Worm (Caenorhabditis elegans): Measurements from ENCODE around the gene T28A11.3.

T28A11.3 gene

DNA sequence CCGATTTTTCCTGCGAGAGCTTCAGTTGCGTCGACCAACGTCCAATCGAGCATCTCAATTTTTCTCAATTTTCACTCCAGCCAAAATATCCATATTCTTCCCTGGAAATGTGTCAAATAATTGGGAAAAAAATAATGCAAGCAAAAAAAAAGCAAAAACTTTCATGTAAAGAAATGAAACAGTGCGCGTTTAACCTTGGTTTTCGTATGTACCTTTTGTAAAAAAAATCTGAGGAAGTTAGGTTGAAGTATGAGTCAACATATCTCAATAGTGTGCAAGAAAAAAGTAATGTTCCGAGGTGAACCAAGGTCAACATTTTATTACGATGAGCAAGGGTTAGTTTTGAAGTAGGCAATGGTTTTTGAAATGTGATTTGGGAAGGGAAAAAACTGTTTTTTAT lies 25.0 kb upstream of the T28A11.3 start, which contains the start of gene T28A11.13:
Gene T28A11.13, minus strand, starts transcription at position 101 of the 400 bp plus-strand sequence.
- TF ChIP-seq ztf-29 (GFP tag; IDR thresholded peaks at IDR 0.05): no peak
- TF ChIP-seq cog-1 (tag; optimal IDR thresholded peaks at IDR 0.05): no peak
- no peak for TF ChIP-seq tab-1 (GFP tag; IDR thresholded peaks at IDR 0.05)
- TF ChIP-seq flt-1 (GFP tag; IDR thresholded peaks at IDR 0.05): no peak
- TF ChIP-seq T22C8.4 (GFP tag; IDR thresholded peaks at IDR 0.05): no peak
- no peak for TF ChIP-seq med-1 (GFP tag; optimal IDR thresholded peaks at IDR 0.05; ENCODE audit: insufficient read depth)
- no peak for TF ChIP-seq klf-2 (GFP tag; conservative IDR thresholded peaks at IDR 0.05)

DNA sequence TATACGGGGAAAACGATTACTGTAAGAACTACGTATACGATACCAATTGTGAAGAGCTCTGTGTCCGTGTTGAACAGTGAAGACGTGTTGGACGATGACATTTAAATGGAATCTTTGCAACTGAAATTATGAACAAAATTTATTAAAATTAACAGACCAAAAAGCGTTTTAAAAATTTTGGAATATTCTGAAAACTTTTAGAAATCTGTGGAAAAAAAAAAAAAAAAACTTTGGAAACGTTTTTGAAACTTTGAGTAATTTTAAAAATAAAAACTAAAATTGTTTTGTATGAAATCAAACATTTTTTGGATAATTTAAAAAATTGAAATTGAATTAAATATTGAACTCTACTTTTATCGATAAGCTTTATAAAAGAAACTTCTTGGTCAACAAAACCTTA lies 19.1 kb upstream of the T28A11.3 start, which contains the start of gene srt-63:
Gene srt-63, minus strand, starts transcription at position 101 of the 400 bp plus-strand sequence.
- TF ChIP-seq flt-1 (GFP tag; IDR thresholded peaks at IDR 0.05): no peak
- no peak for TF ChIP-seq med-1 (GFP tag; optimal IDR thresholded peaks at IDR 0.05; ENCODE audit: insufficient read depth)
- TF ChIP-seq ztf-29 (GFP tag; IDR thresholded peaks at IDR 0.05): no peak
- no peak for TF ChIP-seq tab-1 (GFP tag; IDR thresholded peaks at IDR 0.05)
- no peak for TF ChIP-seq ref-1 (GFP tag; conservative IDR thresholded peaks at IDR 0.05)
- TF ChIP-seq klf-2 (GFP tag; conservative IDR thresholded peaks at IDR 0.05): no peak
- no peak for TF ChIP-seq cog-1 (tag; optimal IDR thresholded peaks at IDR 0.05)

DNA sequence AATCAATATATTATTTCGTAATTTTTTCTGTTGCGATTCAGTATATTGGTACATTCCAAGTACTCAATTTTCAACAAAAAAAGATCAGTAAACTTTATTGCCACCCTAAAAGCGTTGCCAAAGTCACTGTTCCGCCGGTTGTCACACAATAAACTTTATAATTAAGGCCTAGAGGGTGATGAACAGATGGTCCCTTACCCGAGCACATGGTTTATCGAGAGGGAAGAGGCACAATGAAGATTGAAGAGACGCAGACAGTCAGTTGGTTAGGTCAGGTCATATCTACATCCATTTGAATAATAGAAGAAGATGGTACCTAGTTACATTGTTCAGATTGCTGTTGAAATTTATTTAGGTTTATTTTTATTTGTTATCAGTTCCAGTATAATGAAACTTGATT lies 18.3 kb upstream of the T28A11.3 start:
- TF ChIP-seq ztf-23 (GFP tag; IDR thresholded peaks at IDR 0.05): no peak
- TF ChIP-seq T22C8.4 (GFP tag; IDR thresholded peaks at IDR 0.05): no peak
- TF ChIP-seq flt-1 (GFP tag; IDR thresholded peaks at IDR 0.05): no peak
- no peak for TF ChIP-seq cog-1 (tag; optimal IDR thresholded peaks at IDR 0.05)
- TF ChIP-seq klf-2 (GFP tag; conservative IDR thresholded peaks at IDR 0.05): no peak
- no peak for TF ChIP-seq ref-1 (GFP tag; conservative IDR thresholded peaks at IDR 0.05)
- TF ChIP-seq tab-1 (GFP tag; IDR thresholded peaks at IDR 0.05): no peak
- no peak for TF ChIP-seq med-1 (GFP tag; optimal IDR thresholded peaks at IDR 0.05; ENCODE audit: insufficient read depth)
- TF ChIP-seq ztf-29 (GFP tag; IDR thresholded peaks at IDR 0.05): no peak

DNA sequence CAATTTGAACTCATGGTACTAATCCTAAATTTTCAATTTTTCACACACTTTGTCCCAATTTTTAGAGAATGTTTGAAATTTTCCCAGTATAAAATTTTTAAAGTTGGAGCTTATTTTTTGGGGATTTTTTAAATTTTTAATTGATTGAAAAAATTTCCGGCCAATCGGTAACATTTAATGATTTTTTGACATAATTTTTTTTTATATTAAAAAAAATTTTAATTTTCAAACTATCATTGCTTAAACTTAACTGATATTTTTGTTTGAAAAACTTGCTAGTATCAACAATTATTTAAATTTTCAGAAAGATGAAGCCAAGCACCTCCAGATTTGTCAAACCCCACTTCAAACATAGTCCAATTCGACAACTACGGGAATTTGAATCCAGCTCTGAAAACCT lies 17.9 kb upstream of the T28A11.3 start, which contains the start of gene T28A11.22:
Gene T28A11.22, plus strand, starts transcription at position 301 of the 400 bp plus-strand sequence.
- no peak for TF ChIP-seq klf-2 (GFP tag; conservative IDR thresholded peaks at IDR 0.05)
- no peak for TF ChIP-seq T22C8.4 (GFP tag; IDR thresholded peaks at IDR 0.05)
- no peak for TF ChIP-seq med-1 (GFP tag; optimal IDR thresholded peaks at IDR 0.05; ENCODE audit: insufficient read depth)
- no peak for TF ChIP-seq tab-1 (GFP tag; IDR thresholded peaks at IDR 0.05)
- no peak for TF ChIP-seq ref-1 (GFP tag; conservative IDR thresholded peaks at IDR 0.05)
- no peak for TF ChIP-seq cog-1 (tag; optimal IDR thresholded peaks at IDR 0.05)
- TF ChIP-seq ztf-23 (GFP tag; IDR thresholded peaks at IDR 0.05): no peak
- no peak for TF ChIP-seq flt-1 (GFP tag; IDR thresholded peaks at IDR 0.05)
- TF ChIP-seq ztf-29 (GFP tag; IDR thresholded peaks at IDR 0.05): no peak

DNA sequence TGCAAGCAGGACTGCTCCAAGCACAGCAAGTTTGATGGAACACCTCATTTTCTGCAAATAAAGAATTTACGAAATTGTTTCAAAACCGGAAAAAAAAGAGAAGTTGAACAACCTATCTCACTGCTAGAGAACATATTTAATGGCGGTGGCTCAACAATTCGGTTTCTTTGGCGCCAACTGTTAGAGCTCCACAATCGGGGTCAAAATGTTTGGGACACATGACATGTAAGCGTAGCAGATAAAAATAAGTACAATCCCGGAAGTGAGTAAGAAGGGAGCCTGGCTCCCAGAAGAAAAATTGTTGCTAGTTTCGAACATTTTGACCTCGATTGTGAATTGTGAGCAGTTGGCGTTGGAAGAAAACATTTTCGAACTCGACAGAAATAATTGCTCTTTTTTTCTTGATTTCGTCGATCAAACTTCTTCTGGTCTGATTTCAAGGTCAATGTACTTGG lies 15.9 kb upstream of the T28A11.3 start, which contains the start of gene T28A11.16:
Gene T28A11.16, minus strand, starts transcription at position 51 of the 455 bp plus-strand sequence.
- TF ChIP-seq klf-2 (GFP tag; conservative IDR thresholded peaks at IDR 0.05) (no peak), ztf-23 (GFP tag; IDR thresholded peaks at IDR 0.05) (no peak), ztf-29 (GFP tag; IDR thresholded peaks at IDR 0.05) (no peak), T22C8.4 (GFP tag; IDR thresholded peaks at IDR 0.05) (no peak), ref-1 (GFP tag; conservative IDR thresholded peaks at IDR 0.05) (no peak), tab-1 (GFP tag; IDR thresholded peaks at IDR 0.05) (no peak), flt-1 (GFP tag; IDR thresholded peaks at IDR 0.05) (no peak), med-1 (GFP tag; optimal IDR thresholded peaks at IDR 0.05; ENCODE audit: insufficient read depth) (no peak), cog-1 (tag; optimal IDR thresholded peaks at IDR 0.05) (no peak)

DNA sequence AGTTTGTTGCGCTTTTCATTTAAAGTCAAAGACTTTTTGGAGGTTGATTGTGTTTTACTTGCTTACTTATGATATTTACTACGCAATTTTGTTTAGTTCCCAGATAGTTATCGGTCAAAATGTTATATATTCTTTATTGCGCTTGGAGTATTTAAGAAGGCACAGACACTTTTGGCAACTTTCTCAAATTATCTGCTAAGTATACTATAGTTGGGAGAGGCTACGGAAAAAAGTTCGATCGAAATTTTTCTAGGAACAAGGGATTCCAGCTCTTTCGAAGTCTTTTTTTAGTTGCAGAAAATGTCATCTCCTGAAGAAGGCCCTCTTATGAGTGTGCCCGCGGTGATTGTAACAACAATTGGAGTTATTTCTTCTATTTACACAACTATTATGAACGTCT lies 15.1 kb upstream of the T28A11.3 start, which contains the start of gene srbc-5:
Gene srbc-5, plus strand, starts transcription at position 301 of the 400 bp plus-strand sequence.
- no peak for TF ChIP-seq ref-1 (GFP tag; conservative IDR thresholded peaks at IDR 0.05)
- no peak for TF ChIP-seq ztf-23 (GFP tag; IDR thresholded peaks at IDR 0.05)
- no peak for TF ChIP-seq T22C8.4 (GFP tag; IDR thresholded peaks at IDR 0.05)
- TF ChIP-seq ztf-29 (GFP tag; IDR thresholded peaks at IDR 0.05): no peak
- no peak for TF ChIP-seq klf-2 (GFP tag; conservative IDR thresholded peaks at IDR 0.05)
- no peak for TF ChIP-seq cog-1 (tag; optimal IDR thresholded peaks at IDR 0.05)
- TF ChIP-seq tab-1 (GFP tag; IDR thresholded peaks at IDR 0.05): no peak
- no peak for TF ChIP-seq flt-1 (GFP tag; IDR thresholded peaks at IDR 0.05)
- no peak for TF ChIP-seq med-1 (GFP tag; optimal IDR thresholded peaks at IDR 0.05; ENCODE audit: insufficient read depth)

DNA sequence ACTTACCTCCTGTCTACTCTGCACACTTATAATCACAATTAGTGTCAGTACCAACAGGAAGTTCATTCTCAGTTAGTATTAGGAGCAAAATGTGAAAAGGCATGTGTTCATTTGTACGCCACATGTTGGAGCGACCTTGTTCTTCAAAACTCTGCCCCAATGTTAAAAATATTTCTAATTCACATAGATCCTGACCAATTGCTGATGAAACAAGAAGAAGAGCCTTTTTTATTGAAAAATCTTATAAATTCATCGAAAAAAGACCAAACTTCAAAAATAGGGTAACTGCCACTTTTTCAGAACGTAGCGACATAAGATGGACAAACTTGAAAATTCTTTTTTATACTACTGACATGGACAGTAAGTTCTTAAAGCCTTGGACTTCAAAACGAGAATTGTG lies 8.9 kb upstream of the T28A11.3 start, which contains the start of gene T28A11.17:
Gene T28A11.17, minus strand, starts transcription at position 101 of the 400 bp plus-strand sequence.
- TF ChIP-seq ztf-23 (GFP tag; IDR thresholded peaks at IDR 0.05) (no peak), klf-2 (GFP tag; conservative IDR thresholded peaks at IDR 0.05) (no peak)

DNA sequence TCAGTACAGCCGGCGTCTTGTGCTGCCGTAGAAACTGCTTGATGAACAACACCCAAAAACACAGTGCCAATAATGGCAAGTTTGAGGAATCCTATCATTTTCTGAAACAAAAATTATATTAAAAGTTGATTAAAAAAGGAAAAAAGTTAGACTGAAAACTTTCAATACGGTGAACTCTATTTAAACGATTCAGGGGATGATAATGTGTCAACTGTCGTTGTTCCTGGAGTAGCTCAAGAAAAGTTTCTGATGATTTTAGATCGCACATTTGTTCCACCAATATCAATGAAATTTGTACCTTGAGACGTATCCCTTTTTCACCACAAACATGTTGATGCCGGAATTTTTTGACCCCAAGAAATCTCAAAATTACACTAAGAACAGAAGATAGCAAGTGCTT lies 7.2 kb upstream of the T28A11.3 start, which contains the start of gene T28A11.18:
Gene T28A11.18, minus strand, starts transcription at position 101 of the 400 bp plus-strand sequence.
- TF ChIP-seq ztf-29 (GFP tag; IDR thresholded peaks at IDR 0.05): no peak
- TF ChIP-seq cog-1 (tag; optimal IDR thresholded peaks at IDR 0.05): no peak
- no peak for TF ChIP-seq tab-1 (GFP tag; IDR thresholded peaks at IDR 0.05)
- no peak for TF ChIP-seq ztf-23 (GFP tag; IDR thresholded peaks at IDR 0.05)
- no peak for TF ChIP-seq klf-2 (GFP tag; conservative IDR thresholded peaks at IDR 0.05)
- no peak for TF ChIP-seq ref-1 (GFP tag; conservative IDR thresholded peaks at IDR 0.05)
- TF ChIP-seq T22C8.4 (GFP tag; IDR thresholded peaks at IDR 0.05): no peak
- no peak for TF ChIP-seq med-1 (GFP tag; optimal IDR thresholded peaks at IDR 0.05; ENCODE audit: insufficient read depth)

DNA sequence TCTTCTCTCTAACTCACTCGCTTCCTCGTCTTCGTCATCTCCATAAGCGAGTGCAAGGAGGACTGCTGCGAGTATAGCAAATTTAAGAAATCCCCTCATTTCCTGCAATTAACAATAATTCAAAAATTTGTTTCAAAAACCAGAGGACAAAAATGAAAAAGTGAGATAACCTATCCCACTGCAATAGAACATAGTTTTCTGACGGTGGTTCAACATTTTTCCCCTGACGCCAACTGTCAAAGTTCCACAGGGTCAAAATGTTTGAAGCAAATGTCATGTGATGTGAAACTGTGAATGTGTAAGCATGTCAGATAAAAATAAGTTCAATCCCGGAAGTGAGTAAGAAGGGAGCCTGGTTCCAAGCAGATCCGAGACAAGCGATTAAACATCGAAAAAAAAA lies 5.7 kb upstream of the T28A11.3 start, which contains the start of gene T28A11.19:
Gene T28A11.19, minus strand, starts transcription at position 108 of the 400 bp plus-strand sequence.
- TF ChIP-seq cog-1 (tag; optimal IDR thresholded peaks at IDR 0.05): no peak
- no peak for TF ChIP-seq flt-1 (GFP tag; IDR thresholded peaks at IDR 0.05)
- no peak for TF ChIP-seq ztf-29 (GFP tag; IDR thresholded peaks at IDR 0.05)
- TF ChIP-seq tab-1 (GFP tag; IDR thresholded peaks at IDR 0.05): no peak
- no peak for TF ChIP-seq ztf-23 (GFP tag; IDR thresholded peaks at IDR 0.05)
- no peak for TF ChIP-seq klf-2 (GFP tag; conservative IDR thresholded peaks at IDR 0.05)
- TF ChIP-seq ref-1 (GFP tag; conservative IDR thresholded peaks at IDR 0.05): no peak
- TF ChIP-seq med-1 (GFP tag; optimal IDR thresholded peaks at IDR 0.05; ENCODE audit: insufficient read depth): no peak
- TF ChIP-seq T22C8.4 (GFP tag; IDR thresholded peaks at IDR 0.05): no peak

DNA sequence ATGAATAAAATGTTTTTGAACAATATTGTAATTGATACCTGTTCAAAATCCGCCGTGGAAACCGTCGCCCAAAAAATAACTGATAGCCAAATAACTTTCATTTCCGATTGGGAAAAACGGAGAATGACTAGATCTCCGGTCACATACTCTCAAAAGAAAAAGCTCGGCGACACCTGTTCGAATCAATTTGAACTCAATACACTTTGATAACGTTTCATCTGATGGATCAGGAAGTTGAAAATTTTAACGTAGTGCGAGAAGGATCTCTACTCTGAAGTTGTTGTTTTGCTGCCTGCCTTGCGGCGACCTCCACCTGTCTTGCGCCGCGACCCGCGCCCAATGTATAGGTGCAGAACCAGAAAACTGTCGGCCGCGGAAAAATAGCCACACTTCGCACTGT lies 2.0 kb upstream of the T28A11.3 start, which contains the start of gene T28A11.20:
Gene T28A11.20, minus strand, starts transcription at position 101 of the 400 bp plus-strand sequence.
- TF ChIP-seq klf-2 (GFP tag; conservative IDR thresholded peaks at IDR 0.05): no peak
- TF ChIP-seq ref-1 (GFP tag; conservative IDR thresholded peaks at IDR 0.05): no peak
- no peak for TF ChIP-seq med-1 (GFP tag; optimal IDR thresholded peaks at IDR 0.05; ENCODE audit: insufficient read depth)
- no peak for TF ChIP-seq tab-1 (GFP tag; IDR thresholded peaks at IDR 0.05)
- no peak for TF ChIP-seq cog-1 (tag; optimal IDR thresholded peaks at IDR 0.05)
- no peak for TF ChIP-seq ztf-29 (GFP tag; IDR thresholded peaks at IDR 0.05)
- TF ChIP-seq ztf-23 (GFP tag; IDR thresholded peaks at IDR 0.05): no peak
- no peak for TF ChIP-seq T22C8.4 (GFP tag; IDR thresholded peaks at IDR 0.05)
- no peak for TF ChIP-seq flt-1 (GFP tag; IDR thresholded peaks at IDR 0.05)

Data from whole organism, midembryonic.